Fruit fly (Drosophila melanogaster): ENCODE measurements around the gene Rpt2.

Rpt2 gene

dm6 chr3R:23909347-23909862 lies 22.0 kb downstream of the Rpt2 start (continued):
- peak; percentile 87 for TF ChIP-seq fkh (GFP tag; optimal IDR thresholded peaks at IDR 0.05)
- TF ChIP-seq Met (GFP tag; optimal IDR thresholded peaks at IDR 0.05), result peak; percentile 62
- peak; percentile 87 for TF ChIP-seq CG10669 (GFP tag; optimal IDR thresholded peaks at IDR 0.05)
- peak; percentile 86 for TF ChIP-seq CG31627 (GFP tag; optimal IDR thresholded peaks at IDR 0.05)
- peak; percentile 69 for TF ChIP-seq CG1621 (tag; optimal IDR thresholded peaks at IDR 0.05)
- no peak for TF ChIP-seq CG6276 (GFP tag; optimal IDR thresholded peaks at IDR 0.05)
- peak; percentile 68 for TF ChIP-seq dsx (GFP tag; optimal IDR thresholded peaks at IDR 0.05; ENCODE audit: poor library complexity, severe bottlenecking)
- TF ChIP-seq Smox (GFP tag; optimal IDR thresholded peaks at IDR 0.05), result peak; percentile 79

- TF ChIP-seq spab (GFP tag; optimal IDR thresholded peaks at IDR 0.05), result no peak
- peak; percentile 21 for TF ChIP-seq Eip78C (GFP tag)
These were observed 27.9 kb downstream of the Rpt2 start for dm6 chr3R:23903425-23903824.

- TF ChIP-seq Ets21C (GFP tag; optimal IDR thresholded peaks at IDR 0.05), result no peak
- TF ChIP-seq CG6163 (GFP tag; IDR thresholded peaks at IDR 0.05), result 0 out of 3 replicates have a peak, but pooled peaks have one; percentile 18
- TF ChIP-seq Eip78C (GFP tag), result peak; percentile 12
These were observed 28.8 kb downstream of the Rpt2 start for dm6 chr3R:23902557-23902956.

dm6 chr3R:23902034-23902433 lies 29.3 kb downstream of the Rpt2 start:
- TF ChIP-seq CG6792 (GFP tag; optimal IDR thresholded peaks at IDR 0.05), result peak; percentile 3
- peak; percentile 61 for TF ChIP-seq Eip78C (GFP tag)
- TF ChIP-seq net (GFP tag; optimal IDR thresholded peaks at IDR 0.05), result no peak
- TF ChIP-seq CG8632 (GFP tag; optimal IDR thresholded peaks at IDR 0.05), result peak; percentile 15
- no peak for TF ChIP-seq CG8319 (GFP tag; optimal IDR thresholded peaks at IDR 0.05)
- peak; percentile 22; the same call in 1 of the 2 replicates for TF ChIP-seq CG15336 (GFP tag; IDR thresholded peaks at IDR 0.05)
- TF ChIP-seq Hr39 (GFP tag; optimal IDR thresholded peaks at IDR 0.05), result no peak
- TF ChIP-seq salr (GFP tag; optimal IDR thresholded peaks at IDR 0.05), result peak in 1 of 2 experiments; percentile 1
- TF ChIP-seq Smox (GFP tag; optimal IDR thresholded peaks at IDR 0.05), result no peak
- TF ChIP-seq topi (GFP tag; optimal IDR thresholded peaks at IDR 0.05), result no peak
- TF ChIP-seq CG10631 (GFP tag; optimal IDR thresholded peaks at IDR 0.05), result peak; percentile 12
- peak; percentile 62; the same call in 2 of the 3 replicates for TF ChIP-seq CG8119 (GFP tag; IDR thresholded peaks at IDR 0.05)
- TF ChIP-seq Met (GFP tag; optimal IDR thresholded peaks at IDR 0.05), result no peak
- TF ChIP-seq achi (GFP tag; optimal IDR thresholded peaks at IDR 0.05), result peak; percentile 20
- no peak for TF ChIP-seq CG6808 (GFP tag; optimal IDR thresholded peaks at IDR 0.05)
- no peak for TF ChIP-seq CG3032 (tag; optimal IDR thresholded peaks at IDR 0.05)
- TF ChIP-seq Ets21C (GFP tag; optimal IDR thresholded peaks at IDR 0.05), result no peak
- peak; percentile 34 for TF ChIP-seq Ets96B (tag; optimal IDR thresholded peaks at IDR 0.05)
- TF ChIP-seq ss (GFP tag; optimal IDR thresholded peaks at IDR 0.05), result peak in 1 of 2 experiments; percentile 45
- TF ChIP-seq spab (GFP tag; optimal IDR thresholded peaks at IDR 0.05), result peak; percentile 7
- peak; percentile 29 for TF ChIP-seq fd59A (GFP tag; optimal IDR thresholded peaks at IDR 0.05)

- TF ChIP-seq achi (GFP tag; optimal IDR thresholded peaks at IDR 0.05) (no peak), ss (GFP tag; optimal IDR thresholded peaks at IDR 0.05) (no peak), vri (GFP tag; optimal IDR thresholded peaks at IDR 0.05) (no peak), CG34406 (GFP tag; optimal IDR thresholded peaks at IDR 0.05) (no peak), CG6792 (GFP tag; optimal IDR thresholded peaks at IDR 0.05) (no peak), cyc (GFP tag; optimal IDR thresholded peaks at IDR 0.05) (no peak), dac (GFP tag; optimal IDR thresholded peaks at IDR 0.05) (no peak), CG3919 (GFP tag; optimal IDR thresholded peaks at IDR 0.05) (no peak), CG9139 (GFP tag; optimal IDR thresholded peaks at IDR 0.05) (no peak), CG8319 (GFP tag; optimal IDR thresholded peaks at IDR 0.05) (no peak), Sox102F (GFP tag; optimal IDR thresholded peaks at IDR 0.05) (no peak), esn (GFP tag; optimal IDR thresholded peaks at IDR 0.05) (no peak), CG8119 (GFP tag; IDR thresholded peaks at IDR 0.05) (no peak), CG16779 (tag; optimal IDR thresholded peaks at IDR 0.05) (no peak), CG6808 (GFP tag; optimal IDR thresholded peaks at IDR 0.05) (no peak)
These were observed 31.3 kb downstream of the Rpt2 start for dm6 chr3R:23900092-23900491.
